Worm (Caenorhabditis elegans) whole organism, L4/young adult: ENCODE measurements around the gene B0563.6.

ENCODE experiments used
- W03F9.2 ChIP-seq: fragments of 150-350 bp; optimal IDR thresholded peaks from 2 replicates; lab custom pipeline; 2014; ENCODE audit warnings: missing biosample characterization, missing genetic modification characterization
- dao-5 ChIP-seq: sonication (generic microtip); optimal IDR thresholded peaks from 2 replicates; lab custom pipeline; 2016; ENCODE audit warnings: missing genotype, missing genetic modification characterization, moderate library complexity, missing compliant biosample characterization
- him-1 ChIP-seq: sonication (generic microtip); optimal IDR thresholded peaks from 2 replicates; lab custom pipeline; 2016; ENCODE audit warnings: missing genotype, missing genetic modification reagents, missing genetic modification characterization, missing compliant biosample characterization

Gene B0563.6

DNA sequence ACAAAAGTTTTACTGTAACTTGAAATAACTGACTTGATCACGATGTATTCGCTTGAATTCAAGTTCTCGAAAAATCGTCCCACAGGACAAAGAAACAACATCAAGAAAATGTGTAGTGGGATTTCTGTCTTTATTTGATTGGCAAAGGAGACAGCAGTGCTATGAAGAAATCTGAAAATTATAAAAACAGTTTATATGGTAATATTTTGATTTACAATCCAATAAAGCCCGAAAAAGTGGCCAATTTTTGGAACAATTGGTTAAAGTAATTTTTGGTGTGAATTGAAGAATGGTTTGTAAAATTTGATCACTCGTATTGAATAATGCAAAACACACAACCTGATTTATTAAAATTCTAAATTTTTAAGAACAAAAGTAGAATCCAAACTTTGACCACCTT, 43.3 kb downstream of the B0563.6 start, which contains the start of gene Y81B9A.4:
Gene Y81B9A.4, minus strand, starts transcription at position 101 of the 400 bp plus-strand sequence.
- TF ChIP-seq W03F9.2 (no peak), dao-5 (tag; lab: Kevin White, UChicago) (no peak), him-1 (tag; lab: Kevin White, UChicago) (no peak)

DNA sequence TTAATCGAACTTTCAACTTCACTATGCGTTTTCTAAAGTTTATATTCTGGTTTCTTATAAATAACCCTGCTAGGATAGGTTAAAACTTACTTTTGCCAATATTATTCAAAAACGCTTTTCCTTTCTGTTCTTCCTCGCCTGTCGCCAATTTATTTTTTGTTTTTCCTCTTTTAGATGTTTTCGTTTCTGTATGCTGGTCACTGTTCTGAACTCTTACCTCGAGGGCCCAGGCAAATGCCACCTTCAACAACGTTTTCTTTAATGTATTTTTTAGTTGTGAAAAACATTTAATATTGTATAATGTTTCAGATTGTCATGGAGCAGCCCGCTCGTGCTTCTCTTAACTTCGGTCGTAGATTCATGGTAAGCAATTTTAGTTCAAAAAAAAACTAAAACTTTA, 44.6 kb downstream of the B0563.6 start, which contains the start of gene Y81B9A.3:
Gene Y81B9A.3, plus strand, starts transcription at position 301 of the 400 bp plus-strand sequence.
- TF ChIP-seq dao-5 (tag; lab: Kevin White, UChicago): no peak
- TF ChIP-seq W03F9.2: no peak
- no peak for TF ChIP-seq him-1 (tag; lab: Kevin White, UChicago)

DNA sequence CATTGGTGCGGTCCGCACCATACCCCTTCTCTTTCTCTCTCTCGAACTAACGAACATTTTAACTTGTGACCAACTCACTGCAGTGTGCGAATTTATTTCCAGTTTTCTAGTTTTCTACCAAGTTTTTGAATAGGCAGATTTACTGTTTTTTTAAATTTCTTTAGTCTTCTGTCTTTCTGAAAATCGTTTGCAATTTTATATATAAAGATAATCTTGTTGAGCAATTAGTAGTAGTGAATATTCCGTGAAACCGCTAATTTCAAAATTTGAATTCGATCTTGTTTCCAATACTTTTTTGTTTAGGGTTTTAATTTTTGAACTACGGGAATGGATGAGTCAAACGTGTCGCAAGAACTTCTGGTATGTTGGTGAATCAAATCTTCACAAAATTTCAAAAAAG, 46.3 kb downstream of the B0563.6 start, which contains the start of gene Y81B9A.2:
Gene Y81B9A.2, plus strand, starts transcription at position 301 of the 400 bp plus-strand sequence.
- TF ChIP-seq him-1 (tag; lab: Kevin White, UChicago) (no peak), W03F9.2 (no peak), dao-5 (tag; lab: Kevin White, UChicago) (no peak)

DNA sequence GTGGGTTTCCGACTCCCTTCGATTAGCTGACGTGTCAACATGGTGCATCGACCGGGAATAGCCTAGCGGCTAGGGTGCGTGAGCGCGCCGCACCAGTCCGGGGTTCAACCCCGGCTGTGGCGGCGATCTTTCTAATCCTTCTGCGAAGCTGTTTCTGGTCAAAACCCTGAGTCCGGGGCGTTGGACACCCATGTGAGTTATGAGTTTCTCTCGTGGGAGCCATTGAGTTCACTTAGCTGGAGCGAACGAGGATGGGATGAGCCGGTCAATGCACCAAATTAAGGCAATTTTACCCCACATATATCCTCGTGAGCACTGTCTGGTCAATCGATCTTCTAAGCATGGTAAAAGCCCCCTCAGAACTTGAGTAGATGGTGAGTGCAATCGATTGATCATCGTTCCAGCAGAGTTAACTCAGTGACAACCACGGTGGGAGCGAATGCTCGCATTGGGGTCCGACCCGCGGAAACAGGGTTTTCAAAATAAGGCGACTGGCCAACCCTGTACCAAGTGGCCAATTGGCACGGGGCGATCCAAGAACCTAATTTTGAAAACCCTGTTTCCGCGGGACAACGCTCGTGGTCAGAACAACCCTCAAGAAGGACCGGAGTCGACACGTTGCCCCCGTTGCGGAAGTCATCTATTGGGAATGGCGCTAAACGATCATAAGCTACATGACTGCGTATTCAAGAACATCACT, 54.4 kb downstream of the B0563.6 start, which contains the start of gene Y81B9A.1:
Gene Y81B9A.1, plus strand, starts transcription at position 650 of the 700 bp plus-strand sequence.
- TF ChIP-seq dao-5 (tag; lab: Kevin White, UChicago) (no peak), him-1 (tag; lab: Kevin White, UChicago) (no peak), W03F9.2 (no peak)

DNA sequence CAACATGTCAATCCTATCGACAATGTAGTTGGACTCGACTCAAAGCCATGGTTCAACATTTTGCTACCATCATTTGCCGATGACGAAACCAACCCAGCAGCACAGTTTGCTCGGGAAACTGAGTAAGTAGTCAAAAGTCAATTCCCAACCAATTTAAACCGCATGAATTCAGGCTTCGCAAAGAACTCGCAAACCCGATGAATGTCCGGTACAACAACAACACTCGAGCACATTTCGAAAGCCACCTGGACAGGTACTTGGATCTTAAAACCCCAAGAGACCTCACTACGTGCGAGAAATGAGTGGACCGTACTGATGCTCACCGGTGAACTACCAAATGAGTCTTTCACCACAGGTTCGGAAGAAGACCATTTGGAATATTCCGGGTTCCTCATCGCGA, 56.6 kb downstream of the B0563.6 start:
- no peak for TF ChIP-seq dao-5 (tag; lab: Kevin White, UChicago)
- no peak for TF ChIP-seq W03F9.2
- TF ChIP-seq him-1 (tag; lab: Kevin White, UChicago): no peak
